Worm (Caenorhabditis elegans) whole organism, young adult: ENCODE results near the gene rpt-3.
A peak's percentile ranks its signal among the peaks of the same experiment; 100 is the strongest.

Experiments used
- B0019.2 ChIP-seq: fragments of 200-800 bp; sonication (Bioruptor generic); conservative IDR thresholded peaks from 2 replicates; pipeline ENCODE4 v1.3.6; 2022; ENCODE audit warnings: missing genetic modification reagents, missing genetic modification characterization, missing compliant biosample characterization
- B0336.3 ChIP-seq: fragments of 200-800 bp; sonication (Bioruptor generic); IDR thresholded peaks from 2 replicates; pipeline ENCODE4 v1.3.6; 2022; ENCODE audit warnings: missing genetic modification characterization, missing compliant biosample characterization
- C17E4.6 ChIP-seq: fragments of 200-800 bp; sonication (Bioruptor generic); IDR thresholded peaks from 2 replicates; pipeline ENCODE4 v1.3.6; 2022; ENCODE audit warnings: missing genetic modification reagents, missing genetic modification characterization, missing compliant biosample characterization
- F10E7.11 ChIP-seq: sonication (generic microtip); optimal IDR thresholded peaks from 2 replicates; lab custom pipeline; 2017; ENCODE audit warnings: mild to moderate bottlenecking, missing genetic modification characterization, moderate library complexity, missing compliant biosample characterization
- F23B12.7 ChIP-seq: sonication (generic microtip); optimal IDR thresholded peaks from 2 replicates; lab custom pipeline; 2017; ENCODE audit warnings: missing genetic modification characterization, mild to moderate bottlenecking, missing compliant biosample characterization, antibody characterized with exemption, moderate library complexity; ENCODE audit not compliant: insufficient read depth
- K11D2.4 ChIP-seq: fragments of 200-800 bp; sonication (Bioruptor generic); IDR thresholded peaks from 2 replicates; pipeline ENCODE4 v1.3.6; 2022; ENCODE audit warnings: missing genetic modification reagents, missing genetic modification characterization, missing compliant biosample characterization
- K12H6.12 ChIP-seq: fragments of 200-800 bp; sonication (Bioruptor generic); optimal IDR thresholded peaks from 2 replicates; lab custom pipeline; 2018; ENCODE audit warnings: mild to moderate bottlenecking, missing genetic modification characterization, missing compliant biosample characterization
- Y79H2A.3 ChIP-seq: fragments of 200-800 bp; sonication (Bioruptor generic); conservative IDR thresholded peaks from 2 replicates; pipeline ENCODE4 v1.3.6; 2022; ENCODE audit warnings: missing genetic modification reagents, missing genetic modification characterization, missing compliant biosample characterization
- aptf-3 ChIP-seq: fragments of 200-800 bp; sonication (Bioruptor generic); IDR thresholded peaks from 2 replicates; pipeline ENCODE4 v1.3.6; 2022; ENCODE audit warnings: missing genetic modification characterization, missing compliant biosample characterization
- attf-5 ChIP-seq: fragments of 200-800 bp; sonication (Bioruptor generic); optimal IDR thresholded peaks from 2 replicates; lab custom pipeline; 2018; ENCODE audit warnings: mild to moderate bottlenecking, missing genetic modification characterization, missing compliant biosample characterization
- ccch-3 ChIP-seq: fragments of 200-800 bp; sonication (Bioruptor generic); optimal IDR thresholded peaks from 2 replicates; lab custom pipeline; 2018; ENCODE audit warnings: mild to moderate bottlenecking, missing genetic modification characterization, missing compliant biosample characterization
- cebp-1 ChIP-seq, 2 experiments: fragments of 200-800 bp in 1 of 2; sonication (Bioruptor generic) in 1 of 2; sonication (generic microtip) in 1 of 2; IDR thresholded peaks in 1 of 2; optimal IDR thresholded peaks in 1 of 2; 2 replicates each; pipeline versions ENCODE4 v1.3.6 to Lab custom; 2017 to 2022; ENCODE audit warnings: missing compliant biosample characterization in 2 of 2, missing genetic modification characterization in 2 of 2, mild to moderate bottlenecking in 1 of 2, missing genetic modification reagents in 1 of 2, moderate library complexity in 1 of 2
- dox-1 ChIP-seq: fragments of 200-800 bp; sonication (Bioruptor generic); IDR thresholded peaks from 2 replicates; pipeline ENCODE4 v1.3.6; 2022; ENCODE audit warnings: missing genetic modification reagents, missing genetic modification characterization, missing compliant biosample characterization
- ets-4 ChIP-seq: fragments of 200-800 bp; sonication (Bioruptor generic); optimal IDR thresholded peaks from 2 replicates; lab custom pipeline; 2018; ENCODE audit warnings: mild to moderate bottlenecking, missing genetic modification characterization, missing compliant biosample characterization
- hmg-1.2 ChIP-seq: fragments of 200-800 bp; sonication (Bioruptor generic); IDR thresholded peaks from 2 replicates; pipeline ENCODE4 v1.3.6; 2022; ENCODE audit warnings: missing genetic modification reagents, missing genetic modification characterization, missing compliant biosample characterization
- hrde-1 ChIP-seq: sonication (generic microtip); optimal IDR thresholded peaks from 2 replicates; lab custom pipeline; 2016; ENCODE audit warnings: missing genetic modification characterization, mild to moderate bottlenecking, missing compliant biosample characterization, moderate library complexity, missing genotype, missing genetic modification reagents, borderline replicate concordance
- let-526 ChIP-seq: fragments of 200-800 bp; sonication (Bioruptor generic); IDR thresholded peaks from 2 replicates; pipeline ENCODE4 v1.3.6; 2022; ENCODE audit warnings: missing genetic modification reagents, missing genetic modification characterization, missing compliant biosample characterization
- lin-26 ChIP-seq: fragments of 200-800 bp; sonication (Bioruptor generic); IDR thresholded peaks from 2 replicates; pipeline ENCODE4 v1.3.6; 2022; ENCODE audit warnings: missing genetic modification reagents, missing genetic modification characterization, missing compliant biosample characterization
- lin-35 ChIP-seq, 3 experiments: fragments of 150-350 bp in 2 of 3; sonication (generic microtip) in 1 of 3; optimal IDR thresholded peaks; 2 replicates each; lab custom pipeline; 2014 to 2018; ENCODE audit warnings: missing biosample characterization in 3 of 3, missing genetic modification characterization in 3 of 3, missing genetic modification reagents in 3 of 3
- lin-40 ChIP-seq: sonication (generic microtip); optimal IDR thresholded peaks from 2 replicates; lab custom pipeline; 2016; ENCODE audit warnings: missing genetic modification characterization, mild to moderate bottlenecking, missing compliant biosample characterization, missing genotype, missing genetic modification reagents
- lsl-1 ChIP-seq: fragments of 200-800 bp; sonication (Bioruptor generic); optimal IDR thresholded peaks from 2 replicates; lab custom pipeline; 2018; ENCODE audit warnings: mild to moderate bottlenecking, missing genetic modification characterization, moderate library complexity, missing compliant biosample characterization
- madf-10 ChIP-seq: sonication (generic microtip); optimal IDR thresholded peaks from 2 replicates; lab custom pipeline; 2016; ENCODE audit warnings: mild to moderate bottlenecking, missing genetic modification characterization, missing compliant biosample characterization
- madf-6 ChIP-seq: fragments of 200-800 bp; sonication (Bioruptor generic); IDR thresholded peaks from 2 replicates; pipeline ENCODE4 v1.3.6; 2022; ENCODE audit warnings: missing genetic modification reagents, missing genetic modification characterization, missing compliant biosample characterization
- mxl-1 ChIP-seq: sonication (generic microtip); optimal IDR thresholded peaks from 2 replicates; lab custom pipeline; 2016; ENCODE audit warnings: missing genetic modification characterization, missing compliant biosample characterization
- nhr-80 ChIP-seq: sonication (generic microtip); optimal IDR thresholded peaks from 2 replicates; lab custom pipeline; 2016; ENCODE audit warnings: missing genetic modification characterization, missing compliant biosample characterization
- sdz-38 ChIP-seq: sonication (generic microtip); optimal IDR thresholded peaks from 2 replicates; lab custom pipeline; 2016; ENCODE audit warnings: missing genotype, missing genetic modification characterization, missing compliant biosample characterization
- snpc-1.1 ChIP-seq: sonication (generic microtip); optimal IDR thresholded peaks from 2 replicates; lab custom pipeline; 2017; ENCODE audit warnings: missing genetic modification characterization, mild to moderate bottlenecking, missing compliant biosample characterization, antibody characterized with exemption, moderate library complexity, missing genotype, missing genetic modification reagents; ENCODE audit not compliant: insufficient read depth
- snpc-4 ChIP-seq, 5 experiments: fragments of 150-350 bp in 1 of 5; sonication (generic microtip) in 4 of 5; optimal IDR thresholded peaks; 2 replicates each; lab custom pipeline; 2014 to 2018; ENCODE audit warnings: missing genetic modification characterization in 5 of 5, missing biosample characterization in 3 of 5, antibody characterized with exemption in 2 of 5, mild to moderate bottlenecking in 2 of 5, missing compliant biosample characterization in 2 of 5, missing genotype in 2 of 5, moderate library complexity in 2 of 5, missing genetic modification reagents in 1 of 5
- tbp1 ChIP-seq: fragments of 200-800 bp; sonication (Bioruptor generic); optimal IDR thresholded peaks from 2 replicates; lab custom pipeline; 2018; ENCODE audit warnings: mild to moderate bottlenecking, missing genetic modification characterization, missing compliant biosample characterization
- tbx-9 ChIP-seq: sonication (generic microtip); optimal IDR thresholded peaks from 2 replicates; lab custom pipeline; 2016; ENCODE audit warnings: borderline replicate concordance, missing genetic modification characterization, inconsistent platforms, missing compliant biosample characterization
- ztf-26 ChIP-seq: sonication (generic microtip); optimal IDR thresholded peaks from 2 replicates; lab custom pipeline; 2017; ENCODE audit warnings: missing genetic modification characterization, missing compliant biosample characterization

The rpt-3 gene

DNA sequence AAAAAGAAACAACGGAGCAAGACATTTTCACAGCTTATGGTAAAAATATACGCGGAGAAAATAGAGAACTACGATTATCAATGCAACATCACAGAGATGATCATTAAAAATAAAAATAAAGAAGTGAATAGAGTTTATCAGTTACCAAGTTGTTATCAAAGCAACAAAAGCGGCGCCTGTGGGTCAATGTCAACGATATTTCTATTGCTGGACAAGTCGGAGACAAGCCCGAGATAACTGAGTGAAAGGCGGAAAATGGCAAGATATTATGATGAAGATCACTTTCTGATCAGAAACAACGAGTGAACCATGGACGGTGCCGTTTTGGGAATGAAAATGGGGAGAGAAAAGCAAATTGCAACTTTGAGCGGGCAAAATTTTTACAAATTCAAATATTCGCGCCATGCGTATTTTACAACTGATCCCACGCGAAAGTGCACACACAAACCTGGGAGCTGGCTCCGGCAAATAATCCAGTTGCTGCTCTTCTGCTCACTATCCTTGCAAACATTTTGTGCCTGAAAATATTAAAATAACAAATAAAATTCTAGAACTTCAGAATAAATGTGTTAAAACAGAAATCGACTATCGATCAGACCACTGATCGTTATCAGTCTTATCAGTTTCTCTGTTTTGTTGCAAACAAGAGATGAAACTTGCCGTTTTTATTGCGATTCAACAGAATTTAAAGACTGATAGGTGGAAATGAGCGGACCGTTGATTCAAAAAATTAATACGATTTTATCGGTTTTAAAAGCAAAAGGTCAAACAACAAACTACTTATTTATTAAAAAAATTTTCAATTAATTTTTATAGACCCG is 47.1 kb upstream of the rpt-3 start, which contains the start of gene mel-32 (continued):
- TF ChIP-seq madf-10, result no peak
- no peak for TF ChIP-seq let-526 (GFP tag; lab: Robert Waterston, UW)
- TF ChIP-seq snpc-1.1 (tag; lab: Kevin White, UChicago), result no peak
- peak; percentile 76 for TF ChIP-seq lsl-1 (GFP tag; lab: Kevin White, UChicago)
- no peak for TF ChIP-seq mxl-1 (tag; lab: Kevin White, UChicago)
- TF ChIP-seq aptf-3, result no peak
- TF ChIP-seq nhr-80, result peak; percentile 17
- TF ChIP-seq, all 124 proteins: peak for 44

DNA sequence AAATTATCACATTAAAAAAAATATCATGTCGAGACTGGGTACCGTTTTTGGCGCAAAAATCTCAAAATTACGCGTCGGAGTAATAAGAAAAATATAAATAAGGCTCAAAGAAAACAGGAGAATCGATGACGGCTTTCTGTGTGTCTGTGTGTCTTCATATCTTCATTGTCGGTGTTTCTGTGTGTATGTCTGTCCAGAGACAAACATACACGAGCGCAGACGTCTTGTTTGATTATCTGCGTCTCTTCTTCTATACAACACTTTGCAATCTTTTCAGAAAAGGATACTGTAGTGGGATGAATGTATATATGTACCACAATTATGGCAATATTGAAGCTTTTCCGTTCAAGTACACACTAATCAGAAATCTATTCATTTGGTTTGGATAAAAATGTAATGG is 45.3 kb upstream of the rpt-3 start, which contains the start of gene C05D11.13:
TSS of gene C05D11.13 (minus strand) at position 252 of the 400 bp plus-strand sequence.
- TF ChIP-seq lin-40 (tag; lab: Kevin White, UChicago), result peak; percentile 41
- TF ChIP-seq sdz-38 (tag; lab: Kevin White, UChicago), result no peak
- TF ChIP-seq nhr-80, result peak; percentile 51
- TF ChIP-seq hrde-1 (tag; lab: Kevin White, UChicago), result peak; percentile 18
- peak; percentile 63; the same call in 1 of the 2 replicates for TF ChIP-seq hmg-1.2 (GFP tag; lab: Robert Waterston, UW)
- 0 out of 2 replicates have a peak, but pooled peaks have one; percentile 31 for TF ChIP-seq lin-26 (GFP tag; lab: Robert Waterston, UW)
- peak; percentile 30; the same call in 1 of the 2 replicates for TF ChIP-seq madf-6 (GFP tag; lab: Robert Waterston, UW)
- TF ChIP-seq ztf-26 (tag; lab: Kevin White, UChicago), result peak; percentile 37
- 0 out of 2 replicates have a peak, but pooled peaks have one; percentile 19 for TF ChIP-seq C17E4.6 (GFP tag; lab: Robert Waterston, UW)
- TF ChIP-seq attf-5 (GFP tag; lab: Kevin White, UChicago), result peak; percentile 68
- TF ChIP-seq cebp-1 (GFP tag; IDR thresholded peaks at IDR 0.05; lab: Robert Waterston, UW), result no peak
- peak; percentile 31 for TF ChIP-seq cebp-1 (tag; optimal IDR thresholded peaks at IDR 0.05; lab: Kevin White, UChicago)
- TF ChIP-seq tbx-9 (tag; lab: Kevin White, UChicago), result no peak
- TF ChIP-seq lin-35 (GFP tag; optimal IDR thresholded peaks at IDR 0.05; lab: Kevin White, UChicago), result peak in 1 of 3 experiments; percentile 38
- TF ChIP-seq F10E7.11 (tag; lab: Kevin White, UChicago), result no peak
- TF ChIP-seq K12H6.12 (tag; lab: Kevin White, UChicago), result peak; percentile 17
- TF ChIP-seq B0019.2 (GFP tag; lab: Robert Waterston, UW), result no peak
- peak; percentile 25 for TF ChIP-seq tbp1 (GFP tag; lab: Kevin White, UChicago)
- no peak for TF ChIP-seq snpc-4 (GFP tag; optimal IDR thresholded peaks at IDR 0.05; lab: Kevin White, UChicago)
- TF ChIP-seq snpc-4 (tag; optimal IDR thresholded peaks at IDR 0.05; lab: Kevin White, UChicago), result peak in 3 of 4 experiments; percentile 1 to 32 (median 20)
- peak; percentile 24; the same call in 1 of the 2 replicates for TF ChIP-seq B0336.3
- 0 out of 2 replicates have a peak, but pooled peaks have one; percentile 32 for TF ChIP-seq dox-1

DNA sequence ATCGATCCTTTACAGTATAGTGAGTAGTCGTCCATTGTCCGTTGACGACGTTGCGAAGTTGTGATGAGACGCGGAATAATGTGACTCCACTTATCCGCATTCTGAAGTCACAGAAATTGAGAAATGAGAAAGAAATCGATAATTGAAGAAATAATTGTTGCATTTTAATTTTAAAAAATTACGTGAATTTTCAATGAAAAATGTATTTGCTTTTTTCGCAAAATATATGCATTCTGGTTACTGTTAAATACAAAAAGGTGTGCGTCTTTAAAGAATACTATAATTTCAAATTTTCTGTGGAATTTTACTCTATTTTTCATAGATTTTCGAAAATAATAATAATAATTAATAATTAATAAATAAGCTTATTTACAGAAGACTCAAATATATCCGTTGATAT is 42.8 kb upstream of the rpt-3 start, which contains the start of gene let-721:
TSS of gene let-721 (minus strand) at position 101 of the 400 bp plus-strand sequence.
- TF ChIP-seq ccch-3 (GFP tag; lab: Kevin White, UChicago), result no peak
- no peak for TF ChIP-seq ets-4
- no peak for TF ChIP-seq lin-26 (GFP tag; lab: Robert Waterston, UW)
- TF ChIP-seq F23B12.7 (tag; lab: Kevin White, UChicago), result no peak
- TF ChIP-seq madf-10, result no peak
- TF ChIP-seq K11D2.4 (GFP tag; lab: Robert Waterston, UW), result no peak
- TF ChIP-seq Y79H2A.3, result no peak
